Worm (Caenorhabditis elegans): ENCODE data around the gene unc-86.

The unc-86 gene

ce11 chrIII:8172609-8173133, 43.5 kb downstream of the unc-86 start (continued):
- no peak for TF ChIP-seq akir-1 (GFP tag; optimal IDR thresholded peaks at IDR 0.05)

- TF ChIP-seq rpc-1 (optimal IDR thresholded peaks at IDR 0.05) (no peak), rpc-1 (tag; optimal IDR thresholded peaks at IDR 0.05) (no peak), C17E4.6 (GFP tag; IDR thresholded peaks at IDR 0.05) (no peak), nfyb-1 (GFP tag; IDR thresholded peaks at IDR 0.05) (no peak)
Measured at ce11 chrIII:8164771-8165170, 51.4 kb downstream of the unc-86 start.

- TF ChIP-seq mes-4 (tag; optimal IDR thresholded peaks at IDR 0.05) (no peak), attf-5 (GFP tag; optimal IDR thresholded peaks at IDR 0.05) (peak; percentile 98), gei-17 (GFP tag; optimal IDR thresholded peaks at IDR 0.05) (no peak), nfya-1 (tag; optimal IDR thresholded peaks at IDR 0.05; ENCODE audit: borderline replicate concordance, insufficient read depth) (no peak), hmg-20 (GFP tag; IDR thresholded peaks at IDR 0.05) (no peak), sea-2 (GFP tag; IDR thresholded peaks at IDR 0.05) (no peak), cebp-1 (GFP tag; IDR thresholded peaks at IDR 0.05) (peak; percentile 31; the same call in 1 of the 2 replicates), cebp-1 (tag; optimal IDR thresholded peaks at IDR 0.05) (peak; percentile 67), mcd-1 (GFP tag; IDR thresholded peaks at IDR 0.05) (peak; percentile 76), pbrm-1 (GFP tag; IDR thresholded peaks at IDR 0.05) (peak; percentile 43; the same call in 1 of the 2 replicates), ccch-3 (GFP tag; optimal IDR thresholded peaks at IDR 0.05) (no peak), Y56A3A.18 (GFP tag; IDR thresholded peaks at IDR 0.05) (no peak), T07F8.4 (tag; optimal IDR thresholded peaks at IDR 0.05) (no peak), rpc-1 (optimal IDR thresholded peaks at IDR 0.05) (no peak), rpc-1 (tag; optimal IDR thresholded peaks at IDR 0.05) (no peak), hlh-26 (GFP tag; conservative IDR thresholded peaks at IDR 0.05) (no peak), lir-1 (GFP tag; conservative IDR thresholded peaks at IDR 0.05) (peak; percentile 67; the same call in 1 of the 2 replicates), ztf-28 (GFP tag; IDR thresholded peaks at IDR 0.05) (no peak), nfya-2 (GFP tag; IDR thresholded peaks at IDR 0.05) (no peak), ZK185.1 (tag; optimal IDR thresholded peaks at IDR 0.05; ENCODE audit: poor library complexity, severe bottlenecking) (peak; percentile 75), C06A6.2 (GFP tag; conservative IDR thresholded peaks at IDR 0.05) (no peak), egl-18 (GFP tag; IDR thresholded peaks at IDR 0.05) (no peak), snpc-4 (GFP tag; optimal IDR thresholded peaks at IDR 0.05) (peak; percentile 19), snpc-4 (tag; optimal IDR thresholded peaks at IDR 0.05) (peak in 3 of 4 experiments; percentile 37 to 59 (median 45)), Y67H2A.10 (GFP tag; conservative IDR thresholded peaks at IDR 0.05) (peak; percentile 75; the same call in 1 of the 2 replicates), aptf-3 (GFP tag; IDR thresholded peaks at IDR 0.05) (no peak), F55B11.4 (tag; optimal IDR thresholded peaks at IDR 0.05; ENCODE audit: borderline replicate concordance, insufficient read depth) (no peak), lin-54 (GFP tag; optimal IDR thresholded peaks at IDR 0.05) (peak; percentile 95), cebp-2 (GFP tag; IDR thresholded peaks at IDR 0.05) (no peak), mxl-1 (tag; optimal IDR thresholded peaks at IDR 0.05) (no peak), bed-1 (GFP tag; IDR thresholded peaks at IDR 0.05) (no peak), nhr-27 (tag; optimal IDR thresholded peaks at IDR 0.05) (no peak), F57C9.4 (tag; optimal IDR thresholded peaks at IDR 0.05) (no peak), mel-28 (tag; optimal IDR thresholded peaks at IDR 0.05; ENCODE audit: borderline replicate concordance) (no peak), dox-1 (GFP tag; IDR thresholded peaks at IDR 0.05) (peak; percentile 84), B0035.1 (tag; optimal IDR thresholded peaks at IDR 0.05) (no peak), madf-6 (GFP tag; IDR thresholded peaks at IDR 0.05) (peak; percentile 59), somi-1 (GFP tag; optimal IDR thresholded peaks at IDR 0.05) (no peak), unc-130 (GFP tag; optimal IDR thresholded peaks at IDR 0.05) (no peak), nhr-80 (tag; optimal IDR thresholded peaks at IDR 0.05) (peak; percentile 50), efl-1 (GFP tag; optimal IDR thresholded peaks at IDR 0.05) (peak; percentile 74), xnd-1 (tag; optimal IDR thresholded peaks at IDR 0.05) (no peak)
Measured at ce11 chrIII:8163788-8164423, 52.2 kb downstream of the unc-86 start, which contains the start of gene prp-8. TSS of gene prp-8 (plus strand) at chrIII:8164373.

Measured in whole organism, young adult.